Worm (Caenorhabditis elegans) whole organism, early embryonic: ENCODE data around the gene pcm-1.
A peak's percentile ranks its signal among the peaks of the same experiment; 100 is the strongest.

ENCODE experiments used
- B0310.2 ChIP-seq: sonication (generic microtip); optimal IDR thresholded peaks from 2 replicates; lab custom pipeline; 2016; ENCODE audit warnings: mild to moderate bottlenecking, missing genetic modification characterization, missing compliant biosample characterization
- F13C5.2 ChIP-seq: sonication (generic microtip); optimal IDR thresholded peaks from 2 replicates; lab custom pipeline; 2017; ENCODE audit warnings: mild to moderate bottlenecking, missing genetic modification characterization, inconsistent platforms, missing compliant biosample characterization
- aly-1 ChIP-seq: sonication (generic microtip); optimal IDR thresholded peaks from 2 replicates; lab custom pipeline; 2016; ENCODE audit warnings: missing genetic modification characterization, missing compliant biosample characterization
- ama-1 ChIP-seq: fragments of 150-350 bp; optimal IDR thresholded peaks from 2 replicates; lab custom pipeline; 2014
- ceh-13 ChIP-seq: fragments of 200-800 bp; sonication (Bioruptor generic); optimal IDR thresholded peaks from 2 replicates; lab custom pipeline; 2018; ENCODE audit warnings: mild to moderate bottlenecking, missing genetic modification characterization, missing compliant biosample characterization
- ceh-36 ChIP-seq: sonication (generic microtip); optimal IDR thresholded peaks from 2 replicates; lab custom pipeline; 2016; ENCODE audit warnings: missing genetic modification characterization, inconsistent platforms, missing compliant biosample characterization
- ets-7 ChIP-seq: sonication (generic microtip); optimal IDR thresholded peaks from 2 replicates; lab custom pipeline; 2016; ENCODE audit warnings: missing genotype, missing genetic modification characterization, missing compliant biosample characterization
- flt-1 ChIP-seq: fragments of 200-800 bp; sonication (Bioruptor generic); IDR thresholded peaks from 2 replicates; pipeline ENCODE4 v1.3.6; 2022; ENCODE audit warnings: missing genetic modification characterization, missing compliant biosample characterization
- hmbx-1 ChIP-seq: sonication (generic microtip); optimal IDR thresholded peaks from 2 replicates; lab custom pipeline; 2016; ENCODE audit warnings: mild to moderate bottlenecking, missing genetic modification characterization, missing compliant biosample characterization
- hmg-4 ChIP-seq: fragments of 200-800 bp; sonication (Bioruptor generic); optimal IDR thresholded peaks from 2 replicates; lab custom pipeline; 2018; ENCODE audit warnings: mild to moderate bottlenecking, missing genetic modification characterization, missing compliant biosample characterization
- hnd-1 ChIP-seq: sonication (generic microtip); optimal IDR thresholded peaks from 2 replicates; lab custom pipeline; 2016; ENCODE audit warnings: missing genetic modification characterization, missing compliant biosample characterization
- pes-1 ChIP-seq: fragments of 200-800 bp; sonication (Bioruptor generic); IDR thresholded peaks from 2 replicates; pipeline ENCODE4 v1.3.6; 2022; ENCODE audit warnings: missing genetic modification reagents, missing genetic modification characterization, missing compliant biosample characterization
- scrt-1 ChIP-seq: fragments of 200-800 bp; sonication (Bioruptor generic); IDR thresholded peaks from 2 replicates; pipeline ENCODE4 v1.3.6; 2022; ENCODE audit warnings: missing genetic modification characterization, missing compliant biosample characterization
- sea-1 ChIP-seq: fragments of 200-800 bp; sonication (Bioruptor generic); conservative IDR thresholded peaks from 2 replicates; pipeline ENCODE4 v1.3.6; 2022; ENCODE audit warnings: missing genetic modification characterization, missing compliant biosample characterization
- tbx-11 ChIP-seq: fragments of 200-800 bp; sonication (Bioruptor generic); IDR thresholded peaks from 2 replicates; pipeline ENCODE4 v1.3.6; 2022; ENCODE audit warnings: missing genetic modification characterization, missing compliant biosample characterization
- tbx-37 ChIP-seq: fragments of 200-800 bp; sonication (Bioruptor generic); conservative IDR thresholded peaks from 2 replicates; pipeline ENCODE4 v1.3.6; 2022; ENCODE audit warnings: missing genetic modification reagents, missing genetic modification characterization, missing compliant biosample characterization
- tra-4 ChIP-seq: sonication (generic microtip); optimal IDR thresholded peaks from 2 replicates; lab custom pipeline; 2017; ENCODE audit warnings: missing genetic modification characterization, missing compliant biosample characterization

Gene pcm-1

ce11 chrV:5963696-5964095, at the start of gene pcm-1:
Gene pcm-1, minus strand, starts transcription at chrV:5963882.
- TF ChIP-seq tra-4: no peak
- TF ChIP-seq sea-1 (GFP tag; lab: Robert Waterston, UW): no peak
- no peak for TF ChIP-seq hmbx-1 (tag; lab: Kevin White, UChicago)
- no peak for TF ChIP-seq scrt-1
- TF ChIP-seq tbx-11: no peak
- TF ChIP-seq pes-1 (GFP tag; lab: Robert Waterston, UW): no peak
- no peak for TF ChIP-seq hmg-4 (GFP tag; lab: Kevin White, UChicago)
- TF ChIP-seq ceh-13 (GFP tag; lab: Kevin White, UChicago): no peak
- TF ChIP-seq ama-1 (lab: Kevin White, UChicago): no peak
- no peak for TF ChIP-seq tbx-37 (GFP tag; lab: Robert Waterston, UW)
- no peak for TF ChIP-seq aly-1
- TF ChIP-seq hnd-1: no peak
- no peak for TF ChIP-seq B0310.2
- TF ChIP-seq F13C5.2 (tag; lab: Kevin White, UChicago): no peak
- no peak for TF ChIP-seq ceh-36 (tag; lab: Kevin White, UChicago)

ce11 chrV:6012401-6012800, 48.7 kb upstream of the pcm-1 start:
- no peak for TF ChIP-seq tbx-37 (GFP tag; lab: Robert Waterston, UW)
- TF ChIP-seq ceh-13 (GFP tag; lab: Kevin White, UChicago): no peak
- no peak for TF ChIP-seq ceh-36 (tag; lab: Kevin White, UChicago)
- no peak for TF ChIP-seq hmbx-1 (tag; lab: Kevin White, UChicago)
- no peak for TF ChIP-seq sea-1 (GFP tag; lab: Robert Waterston, UW)
- no peak for TF ChIP-seq B0310.2
- no peak for TF ChIP-seq ama-1 (lab: Kevin White, UChicago)
- TF ChIP-seq F13C5.2 (tag; lab: Kevin White, UChicago): no peak
- TF ChIP-seq tbx-11: no peak
- TF ChIP-seq flt-1 (GFP tag; lab: Robert Waterston, UW): no peak
- TF ChIP-seq scrt-1: no peak
- no peak for TF ChIP-seq hmg-4 (GFP tag; lab: Kevin White, UChicago)
- TF ChIP-seq tra-4: no peak
- TF ChIP-seq aly-1: no peak
- no peak for TF ChIP-seq pes-1 (GFP tag; lab: Robert Waterston, UW)
- no peak for TF ChIP-seq ets-7 (tag; lab: Kevin White, UChicago)
- no peak for TF ChIP-seq hnd-1

ce11 chrV:6010642-6011041, 47.0 kb upstream of the pcm-1 start:
- TF ChIP-seq sea-1 (GFP tag; lab: Robert Waterston, UW) (no peak), hmbx-1 (tag; lab: Kevin White, UChicago) (no peak), scrt-1 (no peak), tra-4 (no peak), tbx-11 (no peak), hmg-4 (GFP tag; lab: Kevin White, UChicago) (no peak), B0310.2 (no peak), tbx-37 (GFP tag; lab: Robert Waterston, UW) (no peak), F13C5.2 (tag; lab: Kevin White, UChicago) (no peak), aly-1 (no peak), pes-1 (GFP tag; lab: Robert Waterston, UW) (no peak), flt-1 (GFP tag; lab: Robert Waterston, UW) (no peak)

- no peak for TF ChIP-seq aly-1
- no peak for TF ChIP-seq tbx-11
- TF ChIP-seq tbx-37 (GFP tag; lab: Robert Waterston, UW): no peak
- no peak for TF ChIP-seq ceh-36 (tag; lab: Kevin White, UChicago)
- no peak for TF ChIP-seq hmbx-1 (tag; lab: Kevin White, UChicago)
- TF ChIP-seq ets-7 (tag; lab: Kevin White, UChicago): no peak
- no peak for TF ChIP-seq tra-4
- no peak for TF ChIP-seq pes-1 (GFP tag; lab: Robert Waterston, UW)
Measured at ce11 chrV:6007927-6008326, 44.2 kb upstream of the pcm-1 start.

ce11 chrV:6003301-6003700, 39.6 kb upstream of the pcm-1 start, which contains the start of gene fos-1:
Gene fos-1, plus strand, starts transcription at chrV:6003601.
- TF ChIP-seq B0310.2 (no peak), tbx-11 (no peak), flt-1 (GFP tag; lab: Robert Waterston, UW) (no peak), tra-4 (no peak), ama-1 (lab: Kevin White, UChicago) (no peak), ets-7 (tag; lab: Kevin White, UChicago) (no peak), hmg-4 (GFP tag; lab: Kevin White, UChicago) (no peak), pes-1 (GFP tag; lab: Robert Waterston, UW) (no peak), aly-1 (no peak), F13C5.2 (tag; lab: Kevin White, UChicago) (no peak), scrt-1 (no peak), sea-1 (GFP tag; lab: Robert Waterston, UW) (no peak), ceh-13 (GFP tag; lab: Kevin White, UChicago) (no peak)

ce11 chrV:6000368-6000802, 36.7 kb upstream of the pcm-1 start:
- TF ChIP-seq F13C5.2 (tag; lab: Kevin White, UChicago): peak; percentile 24
- TF ChIP-seq hmg-4 (GFP tag; lab: Kevin White, UChicago): peak; percentile 13
- no peak for TF ChIP-seq ets-7 (tag; lab: Kevin White, UChicago)
- no peak for TF ChIP-seq sea-1 (GFP tag; lab: Robert Waterston, UW)
- no peak for TF ChIP-seq tbx-11
- TF ChIP-seq ama-1 (lab: Kevin White, UChicago): no peak
- TF ChIP-seq hmbx-1 (tag; lab: Kevin White, UChicago): no peak
- no peak for TF ChIP-seq tra-4
- TF ChIP-seq ceh-13 (GFP tag; lab: Kevin White, UChicago): no peak
- no peak for TF ChIP-seq B0310.2
- TF ChIP-seq tbx-37 (GFP tag; lab: Robert Waterston, UW): no peak
- no peak for TF ChIP-seq ceh-36 (tag; lab: Kevin White, UChicago)

- no peak for TF ChIP-seq flt-1 (GFP tag; lab: Robert Waterston, UW)
- no peak for TF ChIP-seq ets-7 (tag; lab: Kevin White, UChicago)
- TF ChIP-seq ama-1 (lab: Kevin White, UChicago): no peak
- no peak for TF ChIP-seq ceh-13 (GFP tag; lab: Kevin White, UChicago)
Measured at ce11 chrV:5996114-5996513, 32.4 kb upstream of the pcm-1 start, which contains the start of gene cpg-4. Gene cpg-4, plus strand, starts transcription at chrV:5996416.
